Fruit fly (Drosophila melanogaster) whole organism, prepupa: ENCODE measurements around the gene CG34426.
A peak's percentile ranks its signal among the peaks of the same experiment; 100 is the strongest.

ENCODE experiments used
- Blimp-1 ChIP-seq: fragments of 200-800 bp; sonication (Bioruptor generic); optimal IDR thresholded peaks from 3 replicates; lab custom pipeline; 2017; ENCODE audit warnings: missing biosample characterization, missing genetic modification characterization, mild to moderate bottlenecking, moderate library complexity, missing genetic modification reagents
- CG11294 ChIP-seq: fragments of 200-800 bp; sonication (Bioruptor generic); IDR thresholded peaks from 2 replicates; pipeline ENCODE4 v1.3.6; 2022; ENCODE audit warnings: missing biosample characterization, missing genetic modification characterization
- CG15336 ChIP-seq: fragments of 200-800 bp; sonication (Bioruptor generic); IDR thresholded peaks from 2 replicates; pipeline ENCODE4 v1.3.6; 2022; ENCODE audit warnings: missing biosample characterization, missing genetic modification characterization
- CG1621 ChIP-seq: fragments of 200-800 bp; sonication (Bioruptor generic); optimal IDR thresholded peaks from 3 replicates; lab custom pipeline; 2018; ENCODE audit warnings: missing biosample characterization, mild to moderate bottlenecking, missing genetic modification characterization
- CG3032 ChIP-seq: fragments of 200-800 bp; optimal IDR thresholded peaks from 2 replicates; lab custom pipeline; 2019; ENCODE audit warnings: missing biosample characterization, mild to moderate bottlenecking, missing genetic modification characterization, moderate library complexity
- CG31627 ChIP-seq: fragments of 200-800 bp; sonication (Bioruptor generic); optimal IDR thresholded peaks from 3 replicates; lab custom pipeline; 2016; ENCODE audit warnings: missing biosample characterization, missing genetic modification characterization
- CG32006 ChIP-seq: fragments of 200-800 bp; sonication (Bioruptor generic); optimal IDR thresholded peaks from 3 replicates; lab custom pipeline; 2017; ENCODE audit warnings: missing biosample characterization, mild to moderate bottlenecking, missing genetic modification characterization
- CG34406 ChIP-seq: fragments of 200-800 bp; sonication (Bioruptor generic); optimal IDR thresholded peaks from 3 replicates; lab custom pipeline; 2016; ENCODE audit warnings: missing biosample characterization, missing genetic modification characterization
- CG4318 ChIP-seq: fragments of 200-800 bp; sonication (Bioruptor generic); optimal IDR thresholded peaks from 3 replicates; lab custom pipeline; 2017; ENCODE audit warnings: missing biosample characterization, mild to moderate bottlenecking, missing genetic modification characterization
- CG6163 ChIP-seq: fragments of 200-800 bp; sonication (Bioruptor generic); IDR thresholded peaks from 3 replicates; pipeline ENCODE4 v1.3.6; 2022; ENCODE audit warnings: missing biosample characterization, missing genetic modification characterization
- CG6276 ChIP-seq: fragments of 200-800 bp; sonication (Bioruptor generic); optimal IDR thresholded peaks from 2 replicates; lab custom pipeline; 2017; ENCODE audit warnings: missing biosample characterization, mild to moderate bottlenecking, missing genetic modification characterization
- CG6792 ChIP-seq: fragments of 200-800 bp; sonication (Bioruptor generic); optimal IDR thresholded peaks from 3 replicates; lab custom pipeline; 2016; ENCODE audit warnings: missing biosample characterization, missing genetic modification characterization
- CG6808 ChIP-seq: fragments of 200-800 bp; sonication (Bioruptor generic); optimal IDR thresholded peaks from 3 replicates; lab custom pipeline; 2017; ENCODE audit warnings: missing biosample characterization, missing genetic modification characterization, mild to moderate bottlenecking, moderate library complexity, missing genetic modification reagents
- CG6854 ChIP-seq: fragments of 200-800 bp; sonication (Bioruptor generic); optimal IDR thresholded peaks from 2 replicates; lab custom pipeline; 2017; ENCODE audit warnings: missing biosample characterization, mild to moderate bottlenecking, missing genetic modification characterization
- CG8119 ChIP-seq: fragments of 200-800 bp; sonication (Bioruptor generic); IDR thresholded peaks from 3 replicates; pipeline ENCODE4 v1.3.6; 2022; ENCODE audit warnings: missing biosample characterization, missing genetic modification characterization
- CG8319 ChIP-seq: fragments of 200-800 bp; sonication (Bioruptor generic); optimal IDR thresholded peaks from 3 replicates; lab custom pipeline; 2016; ENCODE audit warnings: missing biosample characterization, missing genetic modification characterization
- CG8632 ChIP-seq: fragments of 200-800 bp; sonication (Bioruptor generic); optimal IDR thresholded peaks from 3 replicates; lab custom pipeline; 2016; ENCODE audit warnings: missing biosample characterization, missing genetic modification characterization
- CG9139 ChIP-seq: fragments of 200-800 bp; sonication (Bioruptor generic); optimal IDR thresholded peaks from 3 replicates; lab custom pipeline; 2017; ENCODE audit warnings: missing biosample characterization, mild to moderate bottlenecking, missing genetic modification characterization
- Eip75B ChIP-seq: fragments of 200-800 bp; sonication (Bioruptor generic); optimal IDR thresholded peaks from 3 replicates; lab custom pipeline; 2016; ENCODE audit warnings: missing biosample characterization, missing genetic modification characterization
- Ets21C ChIP-seq: fragments of 200-800 bp; sonication (Bioruptor generic); optimal IDR thresholded peaks from 3 replicates; lab custom pipeline; 2016; ENCODE audit warnings: missing biosample characterization, missing genetic modification characterization
- Ets96B ChIP-seq: fragments of 200-800 bp; optimal IDR thresholded peaks from 2 replicates; lab custom pipeline; 2019; ENCODE audit warnings: missing biosample characterization, mild to moderate bottlenecking, missing genetic modification characterization, moderate library complexity
- Gug ChIP-seq: fragments of 200-800 bp; sonication (Bioruptor generic); IDR thresholded peaks from 2 replicates; pipeline ENCODE4 v1.3.6; 2022; ENCODE audit warnings: missing biosample characterization, missing genetic modification characterization
- Hr38 ChIP-seq: sonication (Bioruptor generic); optimal IDR thresholded peaks from 2 replicates; lab custom pipeline; 2016; ENCODE audit warnings: missing biosample characterization, missing genetic modification characterization
- Lpt ChIP-seq: fragments of 200-800 bp; sonication (Bioruptor generic); optimal IDR thresholded peaks from 3 replicates; lab custom pipeline; 2016; ENCODE audit warnings: missing biosample characterization, missing genetic modification characterization
- OdsH ChIP-seq: fragments of 200-800 bp; sonication (Bioruptor generic); optimal IDR thresholded peaks from 3 replicates; lab custom pipeline; 2016; ENCODE audit warnings: missing biosample characterization, missing genetic modification characterization
- Smox ChIP-seq: fragments of 200-800 bp; sonication (Bioruptor generic); optimal IDR thresholded peaks from 3 replicates; lab custom pipeline; 2016; ENCODE audit warnings: missing biosample characterization, missing genetic modification characterization
- Sox102F ChIP-seq: fragments of 200-800 bp; sonication (Bioruptor generic); optimal IDR thresholded peaks from 2 replicates; lab custom pipeline; 2016; ENCODE audit warnings: missing biosample characterization, mild to moderate bottlenecking, missing genetic modification characterization
- Sox14 ChIP-seq: fragments of 200-800 bp; sonication (Bioruptor generic); optimal IDR thresholded peaks from 3 replicates; lab custom pipeline; 2016; ENCODE audit warnings: missing biosample characterization, missing genetic modification characterization
- Sox15 ChIP-seq: fragments of 200-800 bp; sonication (Bioruptor generic); optimal IDR thresholded peaks from 3 replicates; lab custom pipeline; 2016; ENCODE audit warnings: missing biosample characterization, missing genetic modification characterization
- acj6 ChIP-seq: fragments of 200-800 bp; sonication (Bioruptor generic); optimal IDR thresholded peaks from 3 replicates; lab custom pipeline; 2016; ENCODE audit warnings: missing biosample characterization, missing genetic modification characterization
- cyc ChIP-seq: fragments of 200-800 bp; sonication (Bioruptor generic); optimal IDR thresholded peaks from 3 replicates; lab custom pipeline; 2016; ENCODE audit warnings: missing biosample characterization, missing genetic modification characterization
- dsx ChIP-seq: fragments of 200-800 bp; optimal IDR thresholded peaks from 3 replicates; lab custom pipeline; 2019; ENCODE audit warnings: missing biosample characterization, mild to moderate bottlenecking, missing genetic modification characterization, moderate library complexity; ENCODE audit not compliant: poor library complexity, severe bottlenecking
- eg ChIP-seq: fragments of 200-800 bp; sonication (Bioruptor generic); IDR thresholded peaks from 3 replicates; pipeline ENCODE4 v1.3.6; 2022; ENCODE audit warnings: missing biosample characterization, missing genetic modification characterization
- fd59A ChIP-seq: fragments of 200-800 bp; sonication (Bioruptor generic); optimal IDR thresholded peaks from 2 replicates; lab custom pipeline; 2017; ENCODE audit warnings: missing biosample characterization, mild to moderate bottlenecking, missing genetic modification characterization, missing genetic modification reagents
- fd85E ChIP-seq: fragments of 200-800 bp; sonication (Bioruptor generic); optimal IDR thresholded peaks from 3 replicates; lab custom pipeline; 2016; ENCODE audit warnings: missing biosample characterization, missing genetic modification characterization
- pdm3 ChIP-seq: fragments of 200-800 bp; sonication (Bioruptor generic); optimal IDR thresholded peaks from 3 replicates; lab custom pipeline; 2016; ENCODE audit warnings: missing biosample characterization, missing genetic modification characterization
- salr ChIP-seq, 2 experiments: fragments of 200-800 bp; sonication (Bioruptor generic); optimal IDR thresholded peaks; 3 replicates each; lab custom pipeline; 2016 to 2018; ENCODE audit warnings: missing biosample characterization in 2 of 2, missing genetic modification characterization in 2 of 2, mild to moderate bottlenecking in 1 of 2
- spab ChIP-seq: fragments of 200-800 bp; sonication (Bioruptor generic); optimal IDR thresholded peaks from 2 replicates; lab custom pipeline; 2017; ENCODE audit warnings: missing biosample characterization, mild to moderate bottlenecking, missing genetic modification characterization, missing genetic modification reagents
- ss ChIP-seq, 2 experiments: fragments of 200-800 bp; sonication (Bioruptor generic); optimal IDR thresholded peaks; 2 replicates in 1 of 2; 3 replicates in 1 of 2; lab custom pipeline; 2017 to 2018; ENCODE audit warnings: mild to moderate bottlenecking in 2 of 2, missing biosample characterization in 2 of 2, missing genetic modification characterization in 2 of 2, moderate library complexity in 1 of 2
- svp ChIP-seq: fragments of 200-800 bp; sonication (Bioruptor generic); peaks from one replicate; lab custom pipeline; 2016; ENCODE audit warnings: missing biosample characterization, missing genetic modification characterization
- topi ChIP-seq: fragments of 200-800 bp; sonication (Bioruptor generic); optimal IDR thresholded peaks from 3 replicates; lab custom pipeline; 2016; ENCODE audit warnings: missing biosample characterization, missing genetic modification characterization

CG34426 gene

dm6 chr3L:8821708-8822660 lies 19.7 kb downstream of the CG34426 start (continued):
- no peak for TF ChIP-seq Hr38 (GFP tag; lab: Kevin White, UChicago)
- TF ChIP-seq Eip75B (GFP tag; lab: Kevin White, UChicago): peak; percentile 95
- peak; percentile 40 for TF ChIP-seq fd85E (GFP tag; lab: Kevin White, UChicago)
- peak; percentile 89 for TF ChIP-seq pdm3
- TF ChIP-seq CG6808 (GFP tag; lab: Kevin White, UChicago): peak; percentile 92
- peak; percentile 95 for TF ChIP-seq dsx (GFP tag; lab: Kevin White, UChicago)
- peak; percentile 88 for TF ChIP-seq CG8632
- TF ChIP-seq CG3032: peak; percentile 95
- peak; percentile 89 for TF ChIP-seq CG9139 (GFP tag; lab: Kevin White, UChicago)
- peak; percentile 80 for TF ChIP-seq Lpt (GFP tag; lab: Kevin White, UChicago)
- peak; percentile 78 for TF ChIP-seq Sox15 (GFP tag; lab: Kevin White, UChicago)
- peak; percentile 93 for TF ChIP-seq fd59A
- TF ChIP-seq CG11294: peak; percentile 63
- TF ChIP-seq OdsH: peak; percentile 90
- TF ChIP-seq CG6163 (GFP tag; lab: Robert Waterston, UW): peak; percentile 96
- TF ChIP-seq salr (GFP tag; optimal IDR thresholded peaks at IDR 0.05; lab: Kevin White, UChicago): peak; percentile 73 to 89
- peak; percentile 82 for TF ChIP-seq Gug (GFP tag; lab: Robert Waterston, UW)
- peak; percentile 67 for TF ChIP-seq Ets21C (GFP tag; lab: Kevin White, UChicago)
- peak; percentile 94 for TF ChIP-seq spab (GFP tag; lab: Kevin White, UChicago)
- peak; percentile 67 for TF ChIP-seq cyc (GFP tag; lab: Kevin White, UChicago)
- TF ChIP-seq, all 60 proteins: peak for 57

- TF ChIP-seq CG6808 (GFP tag; lab: Kevin White, UChicago): peak; percentile 45
- TF ChIP-seq CG8319 (GFP tag; lab: Kevin White, UChicago): no peak
- no peak for TF ChIP-seq CG4318
- TF ChIP-seq CG1621 (tag; lab: Kevin White, UChicago): peak; percentile 6
- peak; percentile 91 for TF ChIP-seq Blimp-1 (GFP tag; lab: Kevin White, UChicago)
- peak; percentile 7 for TF ChIP-seq dsx (GFP tag; lab: Kevin White, UChicago)
- 0 out of 3 replicates have a peak, but pooled peaks have one; percentile 15 for TF ChIP-seq eg (GFP tag; lab: Robert Waterston, UW)
Observed at dm6 chr3L:8822881-8823435, 20.7 kb downstream of the CG34426 start.

dm6 chr3L:8823730-8824374 lies 21.6 kb downstream of the CG34426 start:
- TF ChIP-seq svp (peak; percentile 78), CG3032 (peak; percentile 84), CG8119 (GFP tag; lab: Robert Waterston, UW) (peak; percentile 60; the same call in 2 of the 3 replicates), ss (GFP tag; optimal IDR thresholded peaks at IDR 0.05; lab: Kevin White, UChicago) (peak; percentile 76 to 81), Smox (GFP tag; lab: Kevin White, UChicago) (peak; percentile 47), CG8319 (GFP tag; lab: Kevin White, UChicago) (peak; percentile 30), Blimp-1 (GFP tag; lab: Kevin White, UChicago) (no peak), Ets96B (tag; lab: Kevin White, UChicago) (peak; percentile 78), CG15336 (GFP tag; lab: Robert Waterston, UW) (peak; percentile 39; the same call in 1 of the 2 replicates), CG32006 (GFP tag; lab: Kevin White, UChicago) (peak; percentile 53), CG31627 (GFP tag; lab: Kevin White, UChicago) (peak; percentile 71), eg (GFP tag; lab: Robert Waterston, UW) (peak; percentile 71), CG6792 (peak; percentile 63), Lpt (GFP tag; lab: Kevin White, UChicago) (peak; percentile 11), acj6 (peak; percentile 83), Eip75B (GFP tag; lab: Kevin White, UChicago) (peak; percentile 51), CG34406 (GFP tag; lab: Kevin White, UChicago) (peak; percentile 79), CG6854 (GFP tag; lab: Kevin White, UChicago) (no peak), dsx (GFP tag; lab: Kevin White, UChicago) (peak; percentile 69), topi (GFP tag; lab: Kevin White, UChicago) (peak; percentile 35), fd85E (GFP tag; lab: Kevin White, UChicago) (no peak), OdsH (peak; percentile 81), CG6276 (GFP tag; lab: Kevin White, UChicago) (no peak), CG9139 (GFP tag; lab: Kevin White, UChicago) (peak; percentile 59), Sox14 (GFP tag; lab: Kevin White, UChicago) (peak; percentile 76), CG1621 (tag; lab: Kevin White, UChicago) (peak; percentile 84), Sox102F (GFP tag; lab: Kevin White, UChicago) (peak; percentile 50)
